Fruit fly (Drosophila melanogaster): ENCODE measurements around the gene mnd.

The mnd gene

dm6 chr3L:14967691-14968538 is 17.0 kb upstream of the mnd start:
- no peak for TF ChIP-seq CG17801 (GFP tag; optimal IDR thresholded peaks at IDR 0.05; ENCODE audit: partially characterized antibody)

dm6 chr3L:14968553-14968952 is 16.3 kb upstream of the mnd start:
- no peak for TF ChIP-seq CG17801 (GFP tag; optimal IDR thresholded peaks at IDR 0.05; ENCODE audit: partially characterized antibody)

- TF ChIP-seq CG17801 (GFP tag; optimal IDR thresholded peaks at IDR 0.05; ENCODE audit: partially characterized antibody), result no peak
These were observed 15.7 kb upstream of the mnd start, which contains the start of gene Tom for dm6 chr3L:14969171-14969570. TSS of gene Tom (plus strand) at chr3L:14969344.

dm6 chr3L:14970213-14970612 is 14.7 kb upstream of the mnd start:
- no peak for TF ChIP-seq CG17801 (GFP tag; optimal IDR thresholded peaks at IDR 0.05; ENCODE audit: partially characterized antibody)

- TF ChIP-seq CG17801 (GFP tag; optimal IDR thresholded peaks at IDR 0.05; ENCODE audit: partially characterized antibody), result no peak
These were observed 12.8 kb upstream of the mnd start for dm6 chr3L:14971893-14972624.

dm6 chr3L:14972625-14973250 is 12.2 kb upstream of the mnd start, which contains the start of gene Brd:
TSS of gene Brd (plus strand) at chr3L:14972667.
- TF ChIP-seq CG17801 (GFP tag; optimal IDR thresholded peaks at IDR 0.05; ENCODE audit: partially characterized antibody), result no peak

dm6 chr3L:14973251-14973625 is 11.7 kb upstream of the mnd start:
- no peak for TF ChIP-seq CG17801 (GFP tag; optimal IDR thresholded peaks at IDR 0.05; ENCODE audit: partially characterized antibody)

dm6 chr3L:14974513-14974912 is 10.4 kb upstream of the mnd start, which contains the start of gene Ocho:
TSS of gene Ocho (plus strand) at chr3L:14974848.
- no peak for TF ChIP-seq CG17801 (GFP tag; optimal IDR thresholded peaks at IDR 0.05; ENCODE audit: partially characterized antibody)

- TF ChIP-seq CG17801 (GFP tag; optimal IDR thresholded peaks at IDR 0.05; ENCODE audit: partially characterized antibody), result no peak
These were observed 9.9 kb upstream of the mnd start for dm6 chr3L:14974952-14975351.

dm6 chr3L:14976026-14976425 is 8.9 kb upstream of the mnd start:
- TF ChIP-seq CG17801 (GFP tag; optimal IDR thresholded peaks at IDR 0.05; ENCODE audit: partially characterized antibody), result no peak

- TF ChIP-seq CG17801 (GFP tag; optimal IDR thresholded peaks at IDR 0.05; ENCODE audit: partially characterized antibody), result no peak
These were observed 7.1 kb upstream of the mnd start for dm6 chr3L:14977536-14978495.

- TF ChIP-seq CG17801 (GFP tag; optimal IDR thresholded peaks at IDR 0.05; ENCODE audit: partially characterized antibody), result no peak
These were observed 6.4 kb upstream of the mnd start for dm6 chr3L:14978496-14978894.

- TF ChIP-seq CG17801 (GFP tag; optimal IDR thresholded peaks at IDR 0.05; ENCODE audit: partially characterized antibody), result no peak
These were observed 5.6 kb upstream of the mnd start, which contains the start of gene CG3349 for dm6 chr3L:14979332-14979731. TSS of gene CG3349 (plus strand) at chr3L:14979620.

- no peak for TF ChIP-seq CG17801 (GFP tag; optimal IDR thresholded peaks at IDR 0.05; ENCODE audit: partially characterized antibody)
These were observed 4.9 kb upstream of the mnd start for dm6 chr3L:14980038-14980437.
